Fruit fly (Drosophila melanogaster) whole organism, embryonic: ENCODE measurements around the gene CG32260.

Experiments used
- Adf1 ChIP-seq: fragments of 200-800 bp; sonication (Bioruptor generic); IDR thresholded peaks from 2 replicates; pipeline ENCODE4 v1.3.6; 2022; ENCODE audit warnings: missing biosample characterization, missing genetic modification characterization
- Bdp1 ChIP-seq: fragments of 200-800 bp; sonication (Bioruptor generic); optimal IDR thresholded peaks from 3 replicates; lab custom pipeline; 2016; ENCODE audit warnings: missing biosample characterization, missing genetic modification characterization
- Bgb ChIP-seq: fragments of 200-800 bp; sonication (Bioruptor generic); IDR thresholded peaks from 2 replicates; pipeline ENCODE4 v1.3.6; 2022; ENCODE audit warnings: missing biosample characterization, missing genetic modification characterization; ENCODE audit not compliant: partially characterized antibody
- CG10147 ChIP-seq: fragments of 200-800 bp; sonication (Bioruptor generic); optimal IDR thresholded peaks from 2 replicates; lab custom pipeline; 2019; ENCODE audit warnings: missing biosample characterization, mild to moderate bottlenecking, missing genetic modification characterization, moderate library complexity
- CG10543 ChIP-seq: fragments of 200-800 bp; sonication (Bioruptor generic); optimal IDR thresholded peaks from 3 replicates; lab custom pipeline; 2017; ENCODE audit warnings: missing biosample characterization, mild to moderate bottlenecking, missing genetic modification characterization, moderate library complexity
- CG11695 ChIP-seq: fragments of 200-800 bp; sonication (Bioruptor generic); IDR thresholded peaks from 3 replicates; pipeline ENCODE4 v1.3.6; 2022; ENCODE audit warnings: missing biosample characterization, missing genetic modification characterization
- CG12299 ChIP-seq: fragments of 200-800 bp; sonication (Bioruptor generic); optimal IDR thresholded peaks from 2 replicates; lab custom pipeline; 2018; ENCODE audit warnings: missing biosample characterization, mild to moderate bottlenecking, missing genetic modification characterization
- CG12744 ChIP-seq: fragments of 200-800 bp; sonication (Bioruptor generic); optimal IDR thresholded peaks from 2 replicates; lab custom pipeline; 2016; ENCODE audit warnings: missing biosample characterization, missing genetic modification characterization
- CG14441 ChIP-seq: fragments of 200-800 bp; sonication (Bioruptor generic); IDR thresholded peaks from 2 replicates; pipeline ENCODE4 v1.3.6; 2022; ENCODE audit warnings: missing biosample characterization, missing genetic modification characterization
- CG14965 ChIP-seq: fragments of 200-800 bp; sonication (Bioruptor generic); optimal IDR thresholded peaks from 2 replicates; lab custom pipeline; 2016; ENCODE audit warnings: missing biosample characterization, missing genetic modification characterization, borderline replicate concordance
- CG15601 ChIP-seq: fragments of 200-800 bp; sonication (Bioruptor generic); optimal IDR thresholded peaks from 3 replicates; lab custom pipeline; 2019; ENCODE audit warnings: missing biosample characterization, mild to moderate bottlenecking, missing genetic modification characterization, moderate library complexity
- CG1792 ChIP-seq: fragments of 200-800 bp; sonication (Bioruptor generic); optimal IDR thresholded peaks from 2 replicates; lab custom pipeline; 2016; ENCODE audit warnings: missing biosample characterization, missing genetic modification characterization
- CG18619 ChIP-seq: fragments of 200-800 bp; sonication (Bioruptor generic); optimal IDR thresholded peaks from 3 replicates; lab custom pipeline; 2017; ENCODE audit warnings: missing biosample characterization, mild to moderate bottlenecking, missing genetic modification characterization
- CG5245 ChIP-seq: fragments of 200-800 bp; sonication (Bioruptor generic); optimal IDR thresholded peaks from 3 replicates; lab custom pipeline; 2016; ENCODE audit warnings: missing biosample characterization, missing genetic modification characterization
- CG6689 ChIP-seq: fragments of 200-800 bp; sonication (Bioruptor generic); IDR thresholded peaks from 2 replicates; pipeline ENCODE4 v1.3.6; 2022; ENCODE audit warnings: missing biosample characterization, missing genetic modification characterization
- CG6765 ChIP-seq: fragments of 200-800 bp; sonication (Bioruptor generic); optimal IDR thresholded peaks from 3 replicates; lab custom pipeline; 2017; ENCODE audit warnings: missing biosample characterization, mild to moderate bottlenecking, missing genetic modification characterization
- CG7357 ChIP-seq: fragments of 200-800 bp; sonication (Bioruptor generic); IDR thresholded peaks from 3 replicates; pipeline ENCODE4 v1.3.6; 2022; ENCODE audit warnings: missing biosample characterization, missing genetic modification characterization
- CG8281 ChIP-seq: fragments of 200-800 bp; sonication (Bioruptor generic); optimal IDR thresholded peaks from 2 replicates; lab custom pipeline; 2018; ENCODE audit warnings: missing biosample characterization, mild to moderate bottlenecking, missing genetic modification characterization, moderate library complexity
- CG8290 ChIP-seq, 3 experiments: fragments of 200-800 bp; sonication (Bioruptor generic); optimal IDR thresholded peaks; 2 replicates each; lab custom pipeline; 2016 to 2019; ENCODE audit warnings: missing biosample characterization in 3 of 3, missing genetic modification characterization in 3 of 3, mild to moderate bottlenecking in 2 of 3, moderate library complexity in 1 of 3
- CG9932 ChIP-seq: fragments of 200-800 bp; sonication (Bioruptor generic); IDR thresholded peaks from 2 replicates; pipeline ENCODE4 v1.3.6; 2022; ENCODE audit warnings: missing biosample characterization, missing genetic modification characterization
- D19B ChIP-seq: fragments of 200-800 bp; sonication (Bioruptor generic); optimal IDR thresholded peaks from 2 replicates; lab custom pipeline; 2017; ENCODE audit warnings: missing biosample characterization, mild to moderate bottlenecking, missing genetic modification characterization
- Deaf1 ChIP-seq: fragments of 200-800 bp; optimal IDR thresholded peaks from 3 replicates; lab custom pipeline; 2019; ENCODE audit warnings: missing biosample characterization, mild to moderate bottlenecking, missing genetic modification characterization, moderate library complexity
- Dfd ChIP-seq, 2 experiments: fragments of >200 bp; optimal IDR thresholded peaks; 2 replicates each; lab custom pipeline; 2017; ENCODE audit warnings: missing biosample characterization in 2 of 2, missing genetic modification characterization in 2 of 2
- Dll ChIP-seq: fragments of 200-800 bp; sonication (Bioruptor generic); IDR thresholded peaks from 4 replicates; pipeline ENCODE4 v1.3.6; 2022; ENCODE audit warnings: missing biosample characterization, missing genetic modification characterization; ENCODE audit not compliant: partially characterized antibody
- Mrtf ChIP-seq: fragments of 200-800 bp; sonication (Bioruptor generic); IDR thresholded peaks from 3 replicates; pipeline ENCODE4 v1.3.6; 2022; ENCODE audit warnings: missing biosample characterization, missing genetic modification characterization
- Nf-YB ChIP-seq: fragments of 200-800 bp; sonication (Bioruptor generic); optimal IDR thresholded peaks from 3 replicates; lab custom pipeline; 2019; ENCODE audit warnings: missing biosample characterization, mild to moderate bottlenecking, missing genetic modification characterization, moderate library complexity
- Oli ChIP-seq: fragments of 200-800 bp; sonication (Bioruptor generic); optimal IDR thresholded peaks from 2 replicates; lab custom pipeline; 2018; ENCODE audit warnings: missing biosample characterization, mild to moderate bottlenecking, missing genetic modification characterization, moderate library complexity
- Taf1 ChIP-seq: fragments of 200-800 bp; sonication (Bioruptor generic); IDR thresholded peaks from 2 replicates; pipeline ENCODE4 v1.3.6; 2022; ENCODE audit warnings: missing biosample characterization, missing genetic modification characterization
- abd-A ChIP-seq: fragments of 200-800 bp; sonication (Bioruptor generic); optimal IDR thresholded peaks from 3 replicates; lab custom pipeline; 2019; ENCODE audit warnings: missing biosample characterization, mild to moderate bottlenecking, missing genetic modification characterization, moderate library complexity
- bbx ChIP-seq: fragments of 200-800 bp; sonication (Bioruptor generic); IDR thresholded peaks from 2 replicates; pipeline ENCODE4 v1.3.6; 2022; ENCODE audit warnings: missing biosample characterization, missing genetic modification characterization; ENCODE audit not compliant: partially characterized antibody
- bcd ChIP-seq: fragments of 200-800 bp; sonication (Bioruptor generic); optimal IDR thresholded peaks from 2 replicates; lab custom pipeline; 2017; ENCODE audit warnings: missing biosample characterization, mild to moderate bottlenecking, missing genetic modification characterization
- br ChIP-seq: fragments of >200 bp; optimal IDR thresholded peaks from 2 replicates; lab custom pipeline; 2017
- bsh ChIP-seq, 2 experiments: fragments of 200-800 bp; sonication (Bioruptor generic); optimal IDR thresholded peaks; 2 replicates each; lab custom pipeline; 2017 to 2018; ENCODE audit warnings: mild to moderate bottlenecking in 2 of 2, missing biosample characterization in 2 of 2, missing genetic modification characterization in 2 of 2, moderate library complexity in 1 of 2
- caup ChIP-seq: fragments of 200-800 bp; sonication (Bioruptor generic); optimal IDR thresholded peaks from 3 replicates; lab custom pipeline; 2017; ENCODE audit warnings: missing biosample characterization, mild to moderate bottlenecking, missing genetic modification characterization, moderate library complexity; ENCODE audit not compliant: severe bottlenecking
- chif ChIP-seq, 2 experiments: fragments of 200-800 bp; sonication (Bioruptor generic); optimal IDR thresholded peaks; 3 replicates each; lab custom pipeline; 2016; ENCODE audit warnings: missing biosample characterization in 2 of 2, missing genetic modification characterization in 2 of 2
- cwo ChIP-seq: fragments of 200-800 bp; sonication (Bioruptor generic); optimal IDR thresholded peaks from 3 replicates; lab custom pipeline; 2017; ENCODE audit warnings: missing biosample characterization, missing genetic modification characterization, mild to moderate bottlenecking, moderate library complexity, missing genetic modification reagents
- da ChIP-seq: fragments of 200-800 bp; sonication (Bioruptor generic); optimal IDR thresholded peaks from 2 replicates; lab custom pipeline; 2016; ENCODE audit warnings: missing biosample characterization, missing genetic modification characterization
- ewg ChIP-seq: fragments of 200-800 bp; sonication (Bioruptor generic); optimal IDR thresholded peaks from 3 replicates; lab custom pipeline; 2017; ENCODE audit warnings: mild to moderate bottlenecking, missing biosample characterization, missing genetic modification reagents, missing genetic modification characterization
- fu2 ChIP-seq: fragments of 200-800 bp; sonication (Bioruptor generic); optimal IDR thresholded peaks from 2 replicates; lab custom pipeline; 2016; ENCODE audit warnings: missing biosample characterization, missing genetic modification characterization
- gsb-n ChIP-seq: fragments of 200-800 bp; sonication (Bioruptor generic); optimal IDR thresholded peaks from 3 replicates; lab custom pipeline; 2018; ENCODE audit warnings: missing biosample characterization, mild to moderate bottlenecking, missing genetic modification characterization
- pnt ChIP-seq: fragments of 200-800 bp; sonication (Bioruptor generic); optimal IDR thresholded peaks from 3 replicates; lab custom pipeline; 2016; ENCODE audit warnings: missing biosample characterization, missing genetic modification characterization
- prd ChIP-seq, 3 experiments: fragments of >200 bp in 2 of 3; fragments of 200-800 bp in 1 of 3; sonication (Bioruptor generic) in 1 of 3; optimal IDR thresholded peaks in 2 of 3; IDR thresholded peaks in 1 of 3; 2 replicates in 2 of 3; 3 replicates in 1 of 3; pipeline versions ENCODE4 v1.3.6 to Lab custom; 2017 to 2022; ENCODE audit warnings: missing biosample characterization in 1 of 3, missing genetic modification characterization in 1 of 3
- run ChIP-seq: fragments of 200-800 bp; sonication (Bioruptor generic); optimal IDR thresholded peaks from 3 replicates; lab custom pipeline; 2018; ENCODE audit warnings: missing biosample characterization, mild to moderate bottlenecking, missing genetic modification characterization
- sens-2 ChIP-seq: fragments of 200-800 bp; sonication (Bioruptor generic); IDR thresholded peaks from 2 replicates; pipeline ENCODE4 v1.3.6; 2022; ENCODE audit warnings: missing biosample characterization, missing genetic modification characterization
- sim ChIP-seq: fragments of 200-800 bp; sonication (Bioruptor generic); IDR thresholded peaks from 2 replicates; pipeline ENCODE4 v1.3.6; 2022; ENCODE audit warnings: missing biosample characterization, missing genetic modification characterization
- slp2 ChIP-seq: fragments of 200-800 bp; sonication (Bioruptor generic); optimal IDR thresholded peaks from 2 replicates; lab custom pipeline; 2016; ENCODE audit warnings: missing biosample characterization, missing genetic modification characterization
- so ChIP-seq: fragments of 200-800 bp; sonication (Bioruptor generic); IDR thresholded peaks from 3 replicates; pipeline ENCODE4 v1.3.6; 2022; ENCODE audit warnings: missing biosample characterization, missing genetic modification characterization
- stwl ChIP-seq: fragments of 200-800 bp; sonication (Bioruptor generic); optimal IDR thresholded peaks from 3 replicates; lab custom pipeline; 2018; ENCODE audit warnings: missing biosample characterization, mild to moderate bottlenecking, missing genetic modification characterization, moderate library complexity

CG32260 gene

DNA sequence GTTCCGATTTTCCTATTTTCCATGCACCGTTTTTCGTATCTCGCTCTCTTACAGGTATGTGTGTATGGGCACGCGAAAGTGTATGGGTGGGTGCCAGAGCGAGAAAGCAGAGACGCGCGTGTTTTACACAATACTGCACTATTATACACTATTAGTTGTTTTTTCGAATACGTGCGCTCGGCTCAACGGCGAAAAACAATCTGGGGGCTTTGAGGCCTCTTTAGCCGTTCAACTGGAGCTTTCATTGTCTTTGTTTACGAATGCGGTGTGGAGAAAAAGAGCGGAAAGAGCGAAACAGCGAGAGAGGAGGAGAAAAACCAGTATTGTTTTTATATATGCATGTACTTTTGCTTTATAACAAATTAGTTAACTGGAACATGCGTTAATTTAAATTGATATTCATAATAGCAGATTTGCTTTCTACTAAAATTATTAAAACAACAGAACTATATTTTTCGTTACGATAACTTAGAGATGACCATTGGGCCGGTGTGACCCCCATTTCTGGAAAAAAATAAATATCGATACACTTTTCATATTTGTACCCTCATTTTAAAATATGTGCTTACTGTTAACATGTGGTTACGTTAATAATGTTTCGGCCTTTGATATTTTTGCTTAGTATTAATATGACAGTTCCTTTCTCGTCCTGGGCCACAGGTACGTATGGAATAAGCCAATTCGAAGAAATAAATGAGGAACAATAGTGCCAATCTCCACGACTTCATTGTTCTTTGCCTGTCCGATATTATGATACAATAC lies 39.5 kb upstream of the CG32260 start, which contains the start of gene CG14995 (continued):
- no peak for TF ChIP-seq da
- TF ChIP-seq Taf1 = no peak
- peak; percentile 56 for TF ChIP-seq stwl (tag; lab: Kevin White, UChicago)
- TF ChIP-seq sim (GFP tag; lab: Robert Waterston, UW) = no peak
- TF ChIP-seq Mrtf (GFP tag; lab: Robert Waterston, UW) = no peak
- no peak for TF ChIP-seq CG18619
- peak; percentile 16 for TF ChIP-seq CG15601
- no peak for TF ChIP-seq CG8281
- TF ChIP-seq run (tag; lab: Kevin White, UChicago) = no peak
- TF ChIP-seq bcd (GFP tag; lab: Kevin White, UChicago) = no peak
- TF ChIP-seq D19B (GFP tag; lab: Kevin White, UChicago) = no peak
- no peak for TF ChIP-seq CG12744 (GFP tag; lab: Kevin White, UChicago)
- peak; percentile 70 for TF ChIP-seq Bgb (GFP tag; lab: Robert Waterston, UW)
- TF ChIP-seq Bdp1 (GFP tag; lab: Kevin White, UChicago) = no peak
- no peak for TF ChIP-seq CG8290 (GFP tag; optimal IDR thresholded peaks at IDR 0.05; lab: Kevin White, UChicago)
- TF ChIP-seq CG8290 (tag; optimal IDR thresholded peaks at IDR 0.05; lab: Kevin White, UChicago) = peak in 1 of 2 experiments; percentile 55
- TF ChIP-seq chif (GFP tag; optimal IDR thresholded peaks at IDR 0.05; lab: Kevin White, UChicago) = no peak
- TF ChIP-seq Dll (GFP tag; lab: Robert Waterston, UW) = peak; percentile 74
- peak; percentile 66 for TF ChIP-seq abd-A (tag; lab: Kevin White, UChicago)
- no peak for TF ChIP-seq CG10147 (GFP tag; lab: Kevin White, UChicago)
- no peak for TF ChIP-seq br
- TF ChIP-seq ewg (GFP tag; lab: Kevin White, UChicago) = no peak
- TF ChIP-seq CG12299 = peak; percentile 64
- no peak for TF ChIP-seq fu2 (GFP tag; lab: Kevin White, UChicago)
- peak; percentile 22; the same call in 1 of the 3 replicates for TF ChIP-seq CG11695 (GFP tag; lab: Robert Waterston, UW)
- TF ChIP-seq CG6689 (GFP tag; lab: Robert Waterston, UW) = no peak
- peak; percentile 31 for TF ChIP-seq caup (GFP tag; lab: Kevin White, UChicago)
- TF ChIP-seq Deaf1 = peak; percentile 64
- peak; percentile 51; the same call in 1 of the 2 replicates for TF ChIP-seq bbx (GFP tag; lab: Robert Waterston, UW)
- TF ChIP-seq Adf1 (GFP tag; lab: Robert Waterston, UW) = peak; percentile 45; the same call in 1 of the 2 replicates
- no peak for TF ChIP-seq Oli (tag; lab: Kevin White, UChicago)
- TF ChIP-seq cwo (GFP tag; lab: Kevin White, UChicago) = peak; percentile 0
- TF ChIP-seq CG5245 (GFP tag; lab: Kevin White, UChicago) = no peak
- TF ChIP-seq CG1792 (GFP tag; lab: Kevin White, UChicago) = no peak
- TF ChIP-seq bsh (GFP tag; optimal IDR thresholded peaks at IDR 0.05; lab: Kevin White, UChicago) = peak in 1 of 2 experiments; percentile 0
- TF ChIP-seq gsb-n (tag; lab: Kevin White, UChicago) = no peak
- TF ChIP-seq so (GFP tag; lab: Robert Waterston, UW) = no peak
- peak; percentile 58 for TF ChIP-seq CG6765 (GFP tag; lab: Kevin White, UChicago)
- TF ChIP-seq CG10543 (GFP tag; lab: Kevin White, UChicago) = peak; percentile 62
- no peak for TF ChIP-seq Nf-YB (GFP tag; lab: Kevin White, UChicago)
- TF ChIP-seq CG9932 (GFP tag; lab: Robert Waterston, UW) = no peak
- no peak for TF ChIP-seq sens-2 (GFP tag; lab: Robert Waterston, UW)
- TF ChIP-seq CG7357 = no peak
- no peak for TF ChIP-seq CG14965 (GFP tag; lab: Kevin White, UChicago)
- no peak for TF ChIP-seq pnt (GFP tag; lab: Kevin White, UChicago)
- no peak for TF ChIP-seq prd (optimal IDR thresholded peaks at IDR 0.05; lab: Kevin White, UChicago)
- TF ChIP-seq prd (GFP tag; IDR thresholded peaks at IDR 0.05; lab: Robert Waterston, UW) = no peak
- TF ChIP-seq CG14441 (GFP tag; lab: Robert Waterston, UW) = no peak
- no peak for TF ChIP-seq slp2
- TF ChIP-seq Dfd (GFP tag; optimal IDR thresholded peaks at IDR 0.05; lab: Kevin White, UChicago) = no peak
